Fruit fly (Drosophila melanogaster): ENCODE data around the gene tow.
A peak's percentile ranks its signal among the peaks of the same experiment; 100 is the strongest.

tow gene

dm6 chr3L:6903985-6904384, 38.7 kb upstream of the tow start (continued):
- TF ChIP-seq fd3F (GFP tag; optimal IDR thresholded peaks at IDR 0.05) (no peak), CG4328 (GFP tag; optimal IDR thresholded peaks at IDR 0.05) (no peak), CG2129 (GFP tag; IDR thresholded peaks at IDR 0.05; ENCODE audit: partially characterized antibody) (no peak), CG16813 (GFP tag; IDR thresholded peaks at IDR 0.05; ENCODE audit: partially characterized antibody) (peak; percentile 46; the same call in 2 of the 3 replicates), CG8089 (GFP tag; optimal IDR thresholded peaks at IDR 0.05) (no peak), da (GFP tag; optimal IDR thresholded peaks at IDR 0.05) (peak; percentile 75), CG10654 (GFP tag; optimal IDR thresholded peaks at IDR 0.05) (no peak), CG18764 (GFP tag; optimal IDR thresholded peaks at IDR 0.05) (no peak), Optix (GFP tag; IDR thresholded peaks at IDR 0.05) (peak; percentile 67; the same call in 1 of the 3 replicates), Oaz (GFP tag; IDR thresholded peaks at IDR 0.05) (peak; percentile 49; the same call in 1 of the 2 replicates), pan (optimal IDR thresholded peaks at IDR 0.05) (no peak), pan (GFP tag; optimal IDR thresholded peaks at IDR 0.05 in 1 of 2, IDR thresholded peaks at IDR 0.05 in 1 of 2) (peak in 1 of 2 experiments; percentile 72), CG13287 (GFP tag; IDR thresholded peaks at IDR 0.05; ENCODE audit: partially characterized antibody) (peak; percentile 47; the same call in 1 of the 2 replicates), Sry-δ (GFP tag; optimal IDR thresholded peaks at IDR 0.05) (no peak), Hr3 (GFP tag; optimal IDR thresholded peaks at IDR 0.05) (no peak), cg (GFP tag; optimal IDR thresholded peaks at IDR 0.05) (peak; percentile 80), CG15696 (tag; optimal IDR thresholded peaks at IDR 0.05) (no peak), row (GFP tag; IDR thresholded peaks at IDR 0.05) (no peak), cad (GFP tag; optimal IDR thresholded peaks at IDR 0.05) (no peak), peb (GFP tag; IDR thresholded peaks at IDR 0.05) (no peak), HmgD (GFP tag; optimal IDR thresholded peaks at IDR 0.05) (peak; percentile 65), Stat92E (GFP tag; optimal IDR thresholded peaks at IDR 0.05) (no peak), Hand (GFP tag; optimal IDR thresholded peaks at IDR 0.05) (no peak), CG13424 (tag; optimal IDR thresholded peaks at IDR 0.05) (no peak), CG14667 (GFP tag; IDR thresholded peaks at IDR 0.05) (no peak), HLH3B (GFP tag; IDR thresholded peaks at IDR 0.05) (peak; percentile 27; the same call in 1 of the 2 replicates), stwl (tag; optimal IDR thresholded peaks at IDR 0.05) (peak; percentile 25), wek (GFP tag; optimal IDR thresholded peaks at IDR 0.05) (no peak), p53 (GFP tag; optimal IDR thresholded peaks at IDR 0.05) (no peak), ewg (GFP tag; optimal IDR thresholded peaks at IDR 0.05) (peak; percentile 100), Hmr (GFP tag; optimal IDR thresholded peaks at IDR 0.05) (no peak), maf-S (GFP tag; optimal IDR thresholded peaks at IDR 0.05) (no peak), Trl (optimal IDR thresholded peaks at IDR 0.05) (peak; percentile 92 to 93), Trl (GFP tag; optimal IDR thresholded peaks at IDR 0.05) (peak; percentile 77), usp (GFP tag; optimal IDR thresholded peaks at IDR 0.05) (no peak), Taf1 (GFP tag; IDR thresholded peaks at IDR 0.05) (no peak), Ets65A (GFP tag) (no peak), HmgZ (tag; optimal IDR thresholded peaks at IDR 0.05) (peak; percentile 67), Ssrp (tag; optimal IDR thresholded peaks at IDR 0.05) (no peak), pfk (GFP tag; optimal IDR thresholded peaks at IDR 0.05) (no peak), amos (GFP tag; IDR thresholded peaks at IDR 0.05; ENCODE audit: partially characterized antibody) (peak; percentile 33; the same call in 1 of the 2 replicates), otp (GFP tag; IDR thresholded peaks at IDR 0.05) (peak; percentile 52; the same call in 1 of the 3 replicates), CG11398 (GFP tag; optimal IDR thresholded peaks at IDR 0.05) (no peak), Dp (GFP tag; optimal IDR thresholded peaks at IDR 0.05) (no peak), dm (GFP tag; optimal IDR thresholded peaks at IDR 0.05) (no peak), Dip2 (GFP tag; IDR thresholded peaks at IDR 0.05) (no peak), Usf (GFP tag; optimal IDR thresholded peaks at IDR 0.05) (no peak), lab (GFP tag; optimal IDR thresholded peaks at IDR 0.05) (peak; percentile 25), nerfin-2 (GFP tag; IDR thresholded peaks at IDR 0.05; ENCODE audit: partially characterized antibody) (no peak), Gsc (GFP tag; IDR thresholded peaks at IDR 0.05) (no peak), Ptx1 (GFP tag; IDR thresholded peaks at IDR 0.05) (peak; percentile 33), ro (GFP tag; IDR thresholded peaks at IDR 0.05) (no peak)
